Fruit fly (Drosophila melanogaster): ENCODE measurements around the gene CG1578.

Gene CG1578

dm6 chrX:11788187-11788870, 28.0 kb downstream of the CG1578 start:
- TF ChIP-seq toe (GFP tag; optimal IDR thresholded peaks at IDR 0.05) = no peak
- TF ChIP-seq kay (GFP tag; ENCODE audit: borderline replicate concordance) = no peak
- no peak for TF ChIP-seq bab1 (GFP tag; optimal IDR thresholded peaks at IDR 0.05)
- TF ChIP-seq Hr96 (GFP tag; optimal IDR thresholded peaks at IDR 0.05) = no peak
- TF ChIP-seq Mnt (GFP tag; optimal IDR thresholded peaks at IDR 0.05) = no peak
- no peak for TF ChIP-seq CG7101 (tag; optimal IDR thresholded peaks at IDR 0.05)
- no peak for TF ChIP-seq CG14711 (tag; optimal IDR thresholded peaks at IDR 0.05)
- no peak for TF ChIP-seq cic (GFP tag; optimal IDR thresholded peaks at IDR 0.05)
- no peak for TF ChIP-seq Crg-1 (GFP tag; optimal IDR thresholded peaks at IDR 0.05)
- TF ChIP-seq CG11617 (GFP tag; optimal IDR thresholded peaks at IDR 0.05) = no peak

- TF ChIP-seq Clk (GFP tag; optimal IDR thresholded peaks at IDR 0.05) (no peak), Crg-1 (GFP tag; optimal IDR thresholded peaks at IDR 0.05) (no peak), CG11617 (GFP tag; optimal IDR thresholded peaks at IDR 0.05) (no peak), CG7101 (tag; optimal IDR thresholded peaks at IDR 0.05) (no peak), pad (GFP tag; optimal IDR thresholded peaks at IDR 0.05) (no peak), bab1 (GFP tag; optimal IDR thresholded peaks at IDR 0.05) (no peak), cnc (optimal IDR thresholded peaks at IDR 0.05) (no peak), kay (GFP tag; ENCODE audit: borderline replicate concordance) (no peak), CG14711 (tag; optimal IDR thresholded peaks at IDR 0.05) (no peak), CG5204 (GFP tag; optimal IDR thresholded peaks at IDR 0.05) (no peak), ovo (GFP tag; optimal IDR thresholded peaks at IDR 0.05) (no peak), Mnt (GFP tag; optimal IDR thresholded peaks at IDR 0.05) (no peak), CG33017 (tag; optimal IDR thresholded peaks at IDR 0.05) (no peak), CG7045 (GFP tag; optimal IDR thresholded peaks at IDR 0.05) (no peak), tj (GFP tag; optimal IDR thresholded peaks at IDR 0.05) (no peak), CG12768 (GFP tag; optimal IDR thresholded peaks at IDR 0.05) (no peak)
Measured at dm6 chrX:11787081-11787480, 29.3 kb downstream of the CG1578 start, which contains the start of gene Karl. Gene Karl (plus strand): TSS chrX:11787381.

DNA sequence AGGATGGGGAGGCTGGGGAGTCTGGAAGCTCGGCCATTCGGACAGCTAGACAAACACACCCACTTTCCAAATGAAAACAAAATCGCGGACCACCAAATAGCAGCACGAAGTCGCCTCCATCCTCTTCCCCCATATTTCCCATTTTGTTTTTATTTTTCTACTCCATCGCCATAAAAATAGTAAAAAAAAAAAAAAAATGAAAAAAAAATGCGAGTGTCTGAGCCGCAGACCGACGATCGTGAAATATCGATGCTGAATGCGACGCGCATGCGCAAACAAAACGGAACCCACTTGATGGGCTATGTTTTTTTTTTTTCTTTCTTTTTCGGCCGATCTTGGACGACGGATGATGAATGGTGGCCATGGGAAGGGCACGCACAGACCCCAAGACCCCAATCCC, 31.4 kb downstream of the CG1578 start:
- no peak for TF ChIP-seq CG12768 (GFP tag; optimal IDR thresholded peaks at IDR 0.05)
- no peak for TF ChIP-seq ovo (GFP tag; optimal IDR thresholded peaks at IDR 0.05)
- no peak for TF ChIP-seq CG33017 (tag; optimal IDR thresholded peaks at IDR 0.05)
- no peak for TF ChIP-seq CG7045 (GFP tag; optimal IDR thresholded peaks at IDR 0.05)
- TF ChIP-seq CG14711 (tag; optimal IDR thresholded peaks at IDR 0.05) = no peak
- no peak for TF ChIP-seq CG11617 (GFP tag; optimal IDR thresholded peaks at IDR 0.05)
- no peak for TF ChIP-seq toe (GFP tag; optimal IDR thresholded peaks at IDR 0.05)
- TF ChIP-seq Crg-1 (GFP tag; optimal IDR thresholded peaks at IDR 0.05) = no peak
- no peak for TF ChIP-seq CG5204 (GFP tag; optimal IDR thresholded peaks at IDR 0.05)
- TF ChIP-seq cnc (optimal IDR thresholded peaks at IDR 0.05) = no peak
- no peak for TF ChIP-seq Clk (GFP tag; optimal IDR thresholded peaks at IDR 0.05)
- no peak for TF ChIP-seq CG7101 (tag; optimal IDR thresholded peaks at IDR 0.05)
- TF ChIP-seq cic (GFP tag; optimal IDR thresholded peaks at IDR 0.05) = no peak
- no peak for TF ChIP-seq tj (GFP tag; optimal IDR thresholded peaks at IDR 0.05)
- TF ChIP-seq Hr96 (GFP tag; optimal IDR thresholded peaks at IDR 0.05) = no peak
- TF ChIP-seq bab1 (GFP tag; optimal IDR thresholded peaks at IDR 0.05) = no peak
- TF ChIP-seq CG1620 (GFP tag; optimal IDR thresholded peaks at IDR 0.05) = no peak
- no peak for TF ChIP-seq pad (GFP tag; optimal IDR thresholded peaks at IDR 0.05)

DNA sequence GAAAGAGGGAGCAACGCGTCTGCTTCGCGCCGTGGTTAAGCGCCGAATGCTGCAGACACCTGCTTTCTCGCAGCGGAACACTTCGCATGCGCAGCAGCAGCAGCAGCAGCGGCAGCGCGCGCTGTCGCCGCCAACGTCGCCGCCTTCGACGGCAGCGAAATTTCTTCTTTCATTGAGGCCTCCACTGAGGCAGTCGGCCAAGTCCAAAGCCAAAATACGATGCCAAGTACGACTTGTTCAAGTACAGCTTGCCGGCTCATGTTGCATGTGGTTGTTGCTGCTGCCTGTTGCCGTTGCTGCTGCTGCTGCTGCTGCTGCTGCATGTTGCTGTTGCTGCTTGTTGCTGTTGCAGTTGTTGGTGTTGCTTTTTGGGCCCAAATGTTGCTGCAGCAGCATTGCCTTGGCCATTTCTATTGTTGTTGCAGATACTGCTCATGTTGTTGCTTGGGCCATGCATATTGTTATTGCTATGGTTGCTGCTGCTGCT, 37.6 kb downstream of the CG1578 start, which contains the start of gene dy:
Gene dy (minus strand): TSS at position 51 of the 487 bp plus-strand sequence.
- no peak for TF ChIP-seq ovo (GFP tag; optimal IDR thresholded peaks at IDR 0.05)
- TF ChIP-seq CG11617 (GFP tag; optimal IDR thresholded peaks at IDR 0.05) = no peak
- TF ChIP-seq CG1620 (GFP tag; optimal IDR thresholded peaks at IDR 0.05) = no peak

DNA sequence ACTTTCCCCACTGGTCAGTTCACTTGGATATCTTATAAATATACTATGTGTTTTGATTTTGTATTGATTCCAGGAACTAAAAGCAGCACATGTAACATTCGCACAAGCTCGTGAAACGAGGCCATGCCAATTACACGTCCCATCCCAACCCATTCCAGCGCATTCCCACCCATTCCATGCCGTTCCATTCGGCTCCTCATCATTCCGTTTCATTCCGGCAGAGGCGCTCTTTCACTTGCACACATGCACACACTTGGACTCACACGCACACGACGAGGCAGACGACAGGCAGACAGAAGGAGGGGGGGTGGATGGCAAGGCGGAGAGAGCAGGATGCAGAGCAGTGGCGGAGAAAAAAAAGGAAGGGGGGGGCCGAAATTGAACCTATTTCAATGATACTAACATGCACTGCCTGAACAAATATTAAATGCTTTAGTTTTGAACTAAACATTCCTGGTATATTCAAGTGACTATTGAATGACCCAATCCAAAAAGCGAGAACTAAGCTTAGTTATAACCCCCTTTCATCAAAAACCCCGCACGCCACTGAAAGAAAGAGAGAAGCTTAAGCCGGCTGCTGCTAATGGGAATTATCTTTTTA, 40.3 kb downstream of the CG1578 start:
- TF ChIP-seq CG7045 (GFP tag; optimal IDR thresholded peaks at IDR 0.05) (peak; percentile 28), CG7101 (tag; optimal IDR thresholded peaks at IDR 0.05) (peak; percentile 6), CG1620 (GFP tag; optimal IDR thresholded peaks at IDR 0.05) (no peak), CG5204 (GFP tag; optimal IDR thresholded peaks at IDR 0.05) (no peak), Hr96 (GFP tag; optimal IDR thresholded peaks at IDR 0.05) (peak; percentile 24)

DNA sequence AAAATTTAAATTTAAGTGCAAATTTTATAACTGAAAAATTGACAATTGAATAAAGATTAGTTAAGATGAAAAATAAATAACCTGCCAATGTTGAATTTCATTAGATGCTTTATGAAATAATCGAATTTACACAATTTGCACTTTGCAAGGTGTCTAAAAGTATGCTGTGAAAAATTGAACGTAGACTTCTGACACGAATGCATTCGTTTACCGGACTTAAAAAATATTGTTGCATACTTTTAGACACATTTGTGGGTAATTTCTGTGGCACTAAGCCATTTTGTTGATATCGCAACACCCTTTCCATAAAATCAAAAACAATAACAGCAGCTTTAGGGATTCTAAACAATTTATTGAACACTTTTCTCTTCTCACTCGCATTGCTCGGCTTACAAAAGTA, 46.9 kb downstream of the CG1578 start:
- TF ChIP-seq CG14711 (tag; optimal IDR thresholded peaks at IDR 0.05) = no peak
- no peak for TF ChIP-seq tj (GFP tag; optimal IDR thresholded peaks at IDR 0.05)
- no peak for TF ChIP-seq cic (GFP tag; optimal IDR thresholded peaks at IDR 0.05)
- no peak for TF ChIP-seq toe (GFP tag; optimal IDR thresholded peaks at IDR 0.05)
- TF ChIP-seq kay (GFP tag; ENCODE audit: borderline replicate concordance) = no peak
- no peak for TF ChIP-seq CG1620 (GFP tag; optimal IDR thresholded peaks at IDR 0.05)
- TF ChIP-seq Hr96 (GFP tag; optimal IDR thresholded peaks at IDR 0.05) = no peak
- no peak for TF ChIP-seq bab1 (GFP tag; optimal IDR thresholded peaks at IDR 0.05)
- TF ChIP-seq pad (GFP tag; optimal IDR thresholded peaks at IDR 0.05) = no peak
- TF ChIP-seq Clk (GFP tag; optimal IDR thresholded peaks at IDR 0.05) = no peak
- no peak for TF ChIP-seq CG5204 (GFP tag; optimal IDR thresholded peaks at IDR 0.05)
- no peak for TF ChIP-seq cnc (optimal IDR thresholded peaks at IDR 0.05)
- no peak for TF ChIP-seq CG11617 (GFP tag; optimal IDR thresholded peaks at IDR 0.05)
- TF ChIP-seq CG7101 (tag; optimal IDR thresholded peaks at IDR 0.05) = no peak
- TF ChIP-seq Mnt (GFP tag; optimal IDR thresholded peaks at IDR 0.05) = no peak
- no peak for TF ChIP-seq CG7045 (GFP tag; optimal IDR thresholded peaks at IDR 0.05)

Data from whole organism, adult.